Fruit fly (Drosophila melanogaster) whole organism, embryonic: Measurements from ENCODE around the gene CG12321.

Source experiments
- Awh ChIP-seq: fragments of 200-800 bp; sonication (Bioruptor generic); IDR thresholded peaks from 2 replicates; pipeline ENCODE4, ENCODE4 v1.3.6; 2022; ENCODE audit warnings: missing biosample characterization, missing genetic modification characterization
- BEAF-32 ChIP-seq: fragments of 200-800 bp; sonication (Bioruptor generic); optimal IDR thresholded peaks from 3 replicates; lab custom pipeline; 2017; ENCODE audit warnings: missing biosample characterization, missing genetic modification characterization, mild to moderate bottlenecking, moderate library complexity, missing genetic modification reagents
- CG13424 ChIP-seq: fragments of 200-800 bp; sonication (Bioruptor generic); optimal IDR thresholded peaks from 2 replicates; lab custom pipeline; 2019; ENCODE audit warnings: missing biosample characterization, mild to moderate bottlenecking, missing genetic modification characterization, moderate library complexity
- CG14710 ChIP-seq: fragments of 200-800 bp; sonication (Bioruptor generic); optimal IDR thresholded peaks from 3 replicates; lab custom pipeline; 2019; ENCODE audit warnings: missing biosample characterization, mild to moderate bottlenecking, missing genetic modification characterization, moderate library complexity
- CG1602 ChIP-seq: fragments of 200-800 bp; sonication (Bioruptor generic); optimal IDR thresholded peaks from 3 replicates; lab custom pipeline; 2016; ENCODE audit warnings: missing biosample characterization, missing genetic modification characterization
- CG16779 ChIP-seq: fragments of 200-800 bp; sonication (Bioruptor generic); IDR thresholded peaks from 2 replicates; pipeline ENCODE4 v1.3.6; 2022; ENCODE audit warnings: missing biosample characterization, missing genetic modification characterization
- CG30020 ChIP-seq: fragments of 200-800 bp; optimal IDR thresholded peaks from 2 replicates; lab custom pipeline; 2019; ENCODE audit warnings: missing biosample characterization, mild to moderate bottlenecking, missing genetic modification characterization, moderate library complexity
- CG30403 ChIP-seq: fragments of 200-800 bp; sonication (Bioruptor generic); optimal IDR thresholded peaks from 3 replicates; lab custom pipeline; 2016; ENCODE audit warnings: missing biosample characterization, missing genetic modification characterization
- CG30431 ChIP-seq: fragments of 200-800 bp; sonication (Bioruptor generic); optimal IDR thresholded peaks from 2 replicates; lab custom pipeline; 2017; ENCODE audit warnings: missing biosample characterization, missing genetic modification characterization
- CG31388 ChIP-seq: fragments of 200-800 bp; sonication (Bioruptor generic); optimal IDR thresholded peaks from 2 replicates; lab custom pipeline; 2016; ENCODE audit warnings: missing biosample characterization, missing genetic modification characterization
- CG31441 ChIP-seq: fragments of 200-800 bp; sonication (Bioruptor generic); IDR thresholded peaks from 2 replicates; pipeline ENCODE4 v1.3.6; 2022; ENCODE audit warnings: missing biosample characterization, missing genetic modification characterization
- CG32767 ChIP-seq: fragments of 200-800 bp; sonication (Bioruptor generic); IDR thresholded peaks from 2 replicates; pipeline ENCODE4 v1.3.6; 2022; ENCODE audit warnings: missing biosample characterization, missing genetic modification characterization
- CG3726 ChIP-seq: fragments of 200-800 bp; sonication (Bioruptor generic); IDR thresholded peaks from 3 replicates; pipeline ENCODE4, ENCODE4 v1.3.6; 2022; ENCODE audit warnings: missing biosample characterization, missing genetic modification characterization
- CG5953 ChIP-seq: fragments of 200-800 bp; sonication (Bioruptor generic); IDR thresholded peaks from 2 replicates; pipeline ENCODE4 v1.3.6; 2022; ENCODE audit warnings: missing biosample characterization, missing genetic modification characterization
- CG6254 ChIP-seq: fragments of 200-800 bp; sonication (Bioruptor generic); optimal IDR thresholded peaks from 3 replicates; lab custom pipeline; 2017; ENCODE audit warnings: mild to moderate bottlenecking, missing biosample characterization, missing genetic modification reagents, missing genetic modification characterization
- CG6683 ChIP-seq: fragments of 200-800 bp; sonication (Bioruptor generic); optimal IDR thresholded peaks from 2 replicates; lab custom pipeline; 2017; ENCODE audit warnings: missing biosample characterization, mild to moderate bottlenecking, missing genetic modification characterization, missing genetic modification reagents
- CG7357 ChIP-seq: fragments of 200-800 bp; sonication (Bioruptor generic); IDR thresholded peaks from 3 replicates; pipeline ENCODE4 v1.3.6; 2022; ENCODE audit warnings: missing biosample characterization, missing genetic modification characterization
- CG7786 ChIP-seq: fragments of 200-800 bp; sonication (Bioruptor generic); optimal IDR thresholded peaks from 2 replicates; lab custom pipeline; 2016; ENCODE audit warnings: missing biosample characterization, missing genetic modification characterization
- Dp ChIP-seq: fragments of 200-800 bp; sonication (Bioruptor generic); optimal IDR thresholded peaks from 2 replicates; lab custom pipeline; 2018; ENCODE audit warnings: missing biosample characterization, mild to moderate bottlenecking, missing genetic modification characterization, moderate library complexity
- Dref ChIP-seq: fragments of 200-800 bp; sonication (Bioruptor generic); IDR thresholded peaks from 2 replicates; pipeline ENCODE4 v1.3.6; 2022; ENCODE audit warnings: missing biosample characterization, missing genetic modification characterization
- Elba2 ChIP-seq: fragments of 200-800 bp; sonication (Bioruptor generic); optimal IDR thresholded peaks from 3 replicates; lab custom pipeline; 2016; ENCODE audit warnings: missing biosample characterization, missing genetic modification characterization
- Ets97D ChIP-seq: fragments of 200-800 bp; sonication (Bioruptor generic); optimal IDR thresholded peaks from 3 replicates; lab custom pipeline; 2016; ENCODE audit warnings: missing biosample characterization, missing genetic modification characterization
- Fer1 ChIP-seq: fragments of 200-800 bp; sonication (Bioruptor generic); optimal IDR thresholded peaks from 2 replicates; lab custom pipeline; 2017; ENCODE audit warnings: missing biosample characterization, mild to moderate bottlenecking, missing genetic modification characterization
- Hey ChIP-seq: fragments of 200-800 bp; sonication (Bioruptor generic); optimal IDR thresholded peaks from 3 replicates; lab custom pipeline; 2018; ENCODE audit warnings: missing biosample characterization, mild to moderate bottlenecking, missing genetic modification characterization
- Hr39 ChIP-seq: fragments of >200 bp; optimal IDR thresholded peaks from 2 replicates; lab custom pipeline; 2017
- Oli ChIP-seq: fragments of 200-800 bp; sonication (Bioruptor generic); optimal IDR thresholded peaks from 2 replicates; lab custom pipeline; 2018; ENCODE audit warnings: missing biosample characterization, mild to moderate bottlenecking, missing genetic modification characterization, moderate library complexity
- Trl ChIP-seq, 3 experiments: fragments of >200 bp in 2 of 3; fragments of 200-800 bp in 1 of 3; sonication (Bioruptor generic) in 1 of 3; optimal IDR thresholded peaks; 2 replicates in 1 of 3; 3 replicates in 2 of 3; lab custom pipeline; 2016 to 2017; ENCODE audit warnings: missing biosample characterization in 1 of 3, missing genetic modification characterization in 1 of 3
- Usf ChIP-seq: fragments of 200-800 bp; sonication (Bioruptor generic); optimal IDR thresholded peaks from 2 replicates; lab custom pipeline; 2017; ENCODE audit warnings: missing genotype, missing biosample characterization, missing genetic modification characterization
- Xrp1 ChIP-seq: fragments of 200-800 bp; sonication (Bioruptor generic); IDR thresholded peaks from 2 replicates; pipeline ENCODE4 v1.3.6; 2022; ENCODE audit warnings: missing biosample characterization, missing genetic modification characterization
- aop ChIP-seq: fragments of 200-800 bp; sonication (Bioruptor generic); IDR thresholded peaks from 2 replicates; pipeline ENCODE4 v1.3.6; 2022; ENCODE audit warnings: missing biosample characterization, missing genetic modification characterization
- bab2 ChIP-seq: fragments of 200-800 bp; sonication (Bioruptor generic); optimal IDR thresholded peaks from 2 replicates; lab custom pipeline; 2016; ENCODE audit warnings: missing biosample characterization, missing genetic modification characterization
- cad ChIP-seq: fragments of >200 bp; optimal IDR thresholded peaks from 2 replicates; lab custom pipeline; 2017; ENCODE audit warnings: missing biosample characterization, missing genetic modification characterization
- chm ChIP-seq: fragments of 200-800 bp; sonication (Bioruptor generic); IDR thresholded peaks from 2 replicates; pipeline ENCODE4 v1.3.6; 2022; ENCODE audit warnings: missing biosample characterization, missing genetic modification characterization
- chn ChIP-seq: fragments of 200-800 bp; sonication (Bioruptor generic); optimal IDR thresholded peaks from 2 replicates; lab custom pipeline; 2016; ENCODE audit warnings: missing biosample characterization, missing genetic modification characterization
- dysf ChIP-seq: fragments of 200-800 bp; sonication (Bioruptor generic); IDR thresholded peaks from 3 replicates; pipeline ENCODE4 v1.3.6; 2022; ENCODE audit warnings: missing biosample characterization, missing genetic modification characterization
- fu2 ChIP-seq: fragments of 200-800 bp; sonication (Bioruptor generic); optimal IDR thresholded peaks from 2 replicates; lab custom pipeline; 2016; ENCODE audit warnings: missing biosample characterization, missing genetic modification characterization
- grau ChIP-seq: fragments of 200-800 bp; optimal IDR thresholded peaks from 3 replicates; lab custom pipeline; 2019; ENCODE audit warnings: missing biosample characterization, mild to moderate bottlenecking, missing genetic modification characterization, moderate library complexity
- ken ChIP-seq: fragments of 200-800 bp; sonication (Bioruptor generic); IDR thresholded peaks from 3 replicates; pipeline ENCODE4 v1.3.6; 2022; ENCODE audit warnings: missing biosample characterization, missing genetic modification characterization
- klu ChIP-seq: fragments of 200-800 bp; sonication (Bioruptor generic); IDR thresholded peaks from 2 replicates; pipeline ENCODE4 v1.3.6; 2022; ENCODE audit warnings: missing biosample characterization, missing genetic modification characterization
- kni ChIP-seq: fragments of 200-800 bp; sonication (Bioruptor generic); optimal IDR thresholded peaks from 3 replicates; lab custom pipeline; 2017; ENCODE audit warnings: mild to moderate bottlenecking, missing biosample characterization, missing genetic modification reagents, missing genetic modification characterization
- nau ChIP-seq: fragments of 200-800 bp; sonication (Bioruptor generic); optimal IDR thresholded peaks from 3 replicates; lab custom pipeline; 2017; ENCODE audit warnings: missing biosample characterization, mild to moderate bottlenecking, missing genetic modification characterization, missing genetic modification reagents
- onecut ChIP-seq: fragments of 200-800 bp; sonication (Bioruptor generic); IDR thresholded peaks from 2 replicates; pipeline ENCODE4 v1.3.6; 2022; ENCODE audit warnings: missing biosample characterization, missing genetic modification characterization
- pho ChIP-seq: fragments of 200-800 bp; sonication (Bioruptor generic); optimal IDR thresholded peaks from 2 replicates; lab custom pipeline; 2016; ENCODE audit warnings: missing biosample characterization, missing genetic modification characterization
- pnt ChIP-seq: fragments of 200-800 bp; sonication (Bioruptor generic); optimal IDR thresholded peaks from 3 replicates; lab custom pipeline; 2016; ENCODE audit warnings: missing biosample characterization, missing genetic modification characterization
- pzg ChIP-seq: fragments of 200-800 bp; sonication (Bioruptor generic); optimal IDR thresholded peaks from 3 replicates; lab custom pipeline; 2018; ENCODE audit warnings: missing biosample characterization, mild to moderate bottlenecking, missing genetic modification characterization, moderate library complexity
- rib ChIP-seq: fragments of 200-800 bp; sonication (Bioruptor generic); IDR thresholded peaks from 2 replicates; pipeline ENCODE4 v1.3.6; 2022; ENCODE audit warnings: missing biosample characterization, missing genetic modification characterization
- ro ChIP-seq: fragments of 200-800 bp; sonication (Bioruptor generic); IDR thresholded peaks from 2 replicates; pipeline ENCODE4 v1.3.6; 2022; ENCODE audit warnings: missing biosample characterization, missing genetic modification characterization
- row ChIP-seq: fragments of 200-800 bp; sonication (Bioruptor generic); IDR thresholded peaks from 3 replicates; pipeline ENCODE4 v1.3.6; 2022; ENCODE audit warnings: missing biosample characterization, missing genetic modification characterization
- scrt ChIP-seq: fragments of 200-800 bp; sonication (Bioruptor generic); optimal IDR thresholded peaks from 2 replicates; lab custom pipeline; 2018; ENCODE audit warnings: missing biosample characterization, mild to moderate bottlenecking, missing genetic modification characterization, moderate library complexity
- sima ChIP-seq: fragments of 200-800 bp; sonication (Bioruptor generic); optimal IDR thresholded peaks from 2 replicates; lab custom pipeline; 2016; ENCODE audit warnings: missing biosample characterization, missing genetic modification characterization
- slp2 ChIP-seq: fragments of 200-800 bp; sonication (Bioruptor generic); optimal IDR thresholded peaks from 2 replicates; lab custom pipeline; 2016; ENCODE audit warnings: missing biosample characterization, missing genetic modification characterization
- ssp ChIP-seq: fragments of 200-800 bp; sonication (Bioruptor generic); IDR thresholded peaks from 2 replicates; pipeline ENCODE4 v1.3.6; 2022; ENCODE audit warnings: missing biosample characterization, missing genetic modification characterization
- stwl ChIP-seq: fragments of 200-800 bp; sonication (Bioruptor generic); optimal IDR thresholded peaks from 3 replicates; lab custom pipeline; 2018; ENCODE audit warnings: missing biosample characterization, mild to moderate bottlenecking, missing genetic modification characterization, moderate library complexity

CG12321 gene

DNA sequence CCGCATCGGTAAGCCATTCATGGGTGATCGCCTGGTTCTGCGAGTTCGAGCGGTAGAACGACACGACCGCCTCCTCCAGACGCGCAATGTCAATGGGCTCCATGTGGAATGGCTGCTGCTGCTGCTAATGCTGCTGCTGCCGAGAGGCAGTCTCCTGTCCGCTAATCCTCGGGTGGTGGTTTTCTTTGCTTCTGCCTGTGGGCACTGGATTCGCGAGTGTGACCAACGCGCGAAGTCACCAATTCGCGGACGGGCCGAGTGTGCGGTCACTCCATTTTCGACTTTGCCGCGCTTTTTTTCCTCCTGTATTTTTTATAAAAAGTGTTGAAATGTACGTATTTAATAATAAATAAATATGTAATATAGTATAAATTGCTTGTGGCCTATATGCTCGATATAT is 5.3 kb downstream of the CG12321 start, which contains the start of gene cdm (continued):
- TF ChIP-seq Dref (GFP tag; lab: Robert Waterston, UW) (peak; percentile 31; the same call in 1 of the 2 replicates), Hey (no peak), CG30431 (GFP tag; lab: Kevin White, UChicago) (no peak), onecut (GFP tag; lab: Robert Waterston, UW) (no peak), Xrp1 (GFP tag; lab: Robert Waterston, UW) (no peak), CG3726 (GFP tag; lab: Robert Waterston, UW) (no peak), Oli (tag; lab: Kevin White, UChicago) (no peak), grau (tag; lab: Kevin White, UChicago) (no peak), slp2 (GFP tag; lab: Kevin White, UChicago) (no peak), row (GFP tag; lab: Robert Waterston, UW) (peak; percentile 51), bab2 (GFP tag; lab: Kevin White, UChicago) (no peak), CG14710 (no peak), CG7357 (GFP tag; lab: Robert Waterston, UW) (no peak), Dp (GFP tag; lab: Kevin White, UChicago) (peak; percentile 82), Usf (GFP tag; lab: Kevin White, UChicago) (no peak), CG31441 (no peak), Fer1 (GFP tag; lab: Kevin White, UChicago) (no peak), CG31388 (no peak), nau (no peak), ken (0 out of 3 replicates have a peak, but pooled peaks have one; percentile 32), Awh (GFP tag; lab: Robert Waterston, UW) (no peak), chm (GFP tag; lab: Robert Waterston, UW) (peak; percentile 52; the same call in 1 of the 2 replicates), klu (no peak), pzg (GFP tag; lab: Kevin White, UChicago) (peak; percentile 73), CG5953 (no peak), kni (GFP tag; lab: Kevin White, UChicago) (no peak), CG32767 (GFP tag; lab: Robert Waterston, UW) (no peak), CG30403 (no peak), pho (GFP tag; lab: Kevin White, UChicago) (no peak), CG16779 (GFP tag; lab: Robert Waterston, UW) (no peak), CG13424 (tag; lab: Kevin White, UChicago) (no peak), stwl (tag; lab: Kevin White, UChicago) (peak; percentile 86), ro (GFP tag; lab: Robert Waterston, UW) (no peak), CG1602 (no peak), rib (GFP tag; lab: Robert Waterston, UW) (peak; percentile 3; the same call in 1 of the 2 replicates), CG6683 (GFP tag; lab: Kevin White, UChicago) (no peak), fu2 (GFP tag; lab: Kevin White, UChicago) (no peak), scrt (no peak), dysf (no peak), Elba2 (peak; percentile 32), chn (GFP tag; lab: Kevin White, UChicago) (no peak), ssp (GFP tag; lab: Robert Waterston, UW) (no peak), cad (GFP tag; lab: Kevin White, UChicago) (no peak), CG30020 (tag; lab: Kevin White, UChicago) (no peak), Ets97D (no peak), aop (GFP tag; lab: Robert Waterston, UW) (no peak), Trl (optimal IDR thresholded peaks at IDR 0.05; lab: Kevin White, UChicago) (no peak), Trl (GFP tag; optimal IDR thresholded peaks at IDR 0.05; lab: Kevin White, UChicago) (no peak), CG7786 (GFP tag; lab: Kevin White, UChicago) (no peak), Hr39 (no peak), pnt (no peak), CG6254 (GFP tag; lab: Kevin White, UChicago) (no peak), BEAF-32 (GFP tag; lab: Kevin White, UChicago) (peak; percentile 10), sima (GFP tag; lab: Kevin White, UChicago) (no peak)
